Worm (Caenorhabditis elegans): ENCODE results near the gene K08B5.1.

ce11 chrX:16548290-16548689 lies 9.9 kb upstream of the K08B5.1 start:
- TF ChIP-seq him-1 (tag; optimal IDR thresholded peaks at IDR 0.05) (no peak), dao-5 (tag; optimal IDR thresholded peaks at IDR 0.05) (no peak), W03F9.2 (tag; optimal IDR thresholded peaks at IDR 0.05) (no peak)

All from whole organism, L4/young adult.